Fruit fly (Drosophila melanogaster) whole organism, embryonic: ENCODE measurements around the gene RhoBTB.
A peak's percentile ranks its signal among the peaks of the same experiment; 100 is the strongest.

ENCODE experiments used
- CG10147 ChIP-seq: fragments of 200-800 bp; sonication (Bioruptor generic); optimal IDR thresholded peaks from 2 replicates; lab custom pipeline; 2019; ENCODE audit warnings: missing biosample characterization, mild to moderate bottlenecking, missing genetic modification characterization, moderate library complexity
- CG10366 ChIP-seq: fragments of 200-800 bp; sonication (Bioruptor generic); IDR thresholded peaks from 2 replicates; pipeline ENCODE4 v1.3.6; 2022; ENCODE audit warnings: missing biosample characterization, missing genetic modification characterization
- CG11560 ChIP-seq: fragments of 200-800 bp; sonication (Bioruptor generic); IDR thresholded peaks from 3 replicates; pipeline ENCODE4 v1.3.6; 2022; ENCODE audit warnings: missing biosample characterization, missing genetic modification characterization
- CG1529 ChIP-seq: fragments of 200-800 bp; sonication (Bioruptor generic); optimal IDR thresholded peaks from 3 replicates; lab custom pipeline; 2018; ENCODE audit warnings: missing biosample characterization, missing genetic modification characterization
- CG16863 ChIP-seq: fragments of 200-800 bp; sonication (Bioruptor generic); optimal IDR thresholded peaks from 3 replicates; lab custom pipeline; 2016; ENCODE audit warnings: missing biosample characterization, missing genetic modification characterization
- CG4404 ChIP-seq: fragments of 200-800 bp; sonication (Bioruptor generic); IDR thresholded peaks from 2 replicates; pipeline ENCODE4 v1.3.6; 2022; ENCODE audit warnings: missing biosample characterization, missing genetic modification characterization
- Sin3A ChIP-seq: fragments of >200 bp; optimal IDR thresholded peaks from 2 replicates; lab custom pipeline; 2018
- cas ChIP-seq: fragments of 200-800 bp; sonication (Bioruptor generic); IDR thresholded peaks from 2 replicates; pipeline ENCODE4 v1.3.6; 2022; ENCODE audit warnings: missing biosample characterization, missing genetic modification characterization
- croc ChIP-seq: fragments of 200-800 bp; sonication (Bioruptor generic); conservative IDR thresholded peaks from 3 replicates; pipeline ENCODE4 v1.3.6; 2022; ENCODE audit warnings: missing biosample characterization, missing genetic modification characterization
- jigr1 ChIP-seq: fragments of 200-800 bp; sonication (Bioruptor generic); IDR thresholded peaks from 3 replicates; pipeline ENCODE4 v1.3.6; 2022; ENCODE audit warnings: missing biosample characterization, missing genetic modification characterization
- nerfin-1 ChIP-seq: fragments of 200-800 bp; sonication (Bioruptor generic); optimal IDR thresholded peaks from 3 replicates; lab custom pipeline; 2019; ENCODE audit warnings: missing biosample characterization, mild to moderate bottlenecking, missing genetic modification characterization, moderate library complexity
- seq ChIP-seq: fragments of 200-800 bp; sonication (Bioruptor generic); IDR thresholded peaks from 2 replicates; pipeline ENCODE4 v1.3.6; 2022; ENCODE audit warnings: missing biosample characterization, missing genetic modification characterization

dm6 chr3L:20399550-20400109, 23.6 kb downstream of the RhoBTB start:
- TF ChIP-seq CG4404 (GFP tag; lab: Robert Waterston, UW) (peak; percentile 67), cas (peak; percentile 78), CG10147 (GFP tag; lab: Kevin White, UChicago) (peak; percentile 76), CG10366 (peak; percentile 78), Sin3A (no peak), CG11560 (tag; lab: Robert Waterston, UW) (peak; percentile 74), nerfin-1 (tag; lab: Kevin White, UChicago) (peak; percentile 87), CG1529 (peak; percentile 74), seq (GFP tag; lab: Robert Waterston, UW) (peak; percentile 84), croc (peak; percentile 72), CG16863 (GFP tag; lab: Kevin White, UChicago) (peak; percentile 80), jigr1 (peak; percentile 58; the same call in 1 of the 3 replicates)
